Worm (Caenorhabditis elegans) whole organism, young adult: Measurements from ENCODE around the gene str-263.
"Not testable (repeated sequence)": the region's sequence is repeated elsewhere in the genome, so short reads cannot be mapped to it uniquely, and the experiment has no call there.

ENCODE experiments used
- B0035.1 ChIP-seq: sonication (generic microtip); optimal IDR thresholded peaks from 2 replicates; lab custom pipeline; 2016; ENCODE audit warnings: missing genetic modification characterization, mild to moderate bottlenecking, missing compliant biosample characterization, missing genotype, missing genetic modification reagents
- B0261.1 ChIP-seq: sonication (generic microtip); optimal IDR thresholded peaks from 2 replicates; lab custom pipeline; 2016; ENCODE audit warnings: mild to moderate bottlenecking, missing genetic modification characterization, moderate library complexity, missing compliant biosample characterization
- C06A6.2 ChIP-seq: fragments of 200-800 bp; sonication (Bioruptor generic); conservative IDR thresholded peaks from 2 replicates; pipeline ENCODE4 v1.3.6; 2022; ENCODE audit warnings: missing genetic modification characterization, missing compliant biosample characterization
- D2030.7 ChIP-seq: fragments of 200-800 bp; sonication (Bioruptor generic); IDR thresholded peaks from 2 replicates; pipeline ENCODE4 v1.3.6; 2022; ENCODE audit warnings: missing genetic modification reagents, missing genetic modification characterization, missing compliant biosample characterization
- F22D6.2 ChIP-seq: sonication (generic microtip); optimal IDR thresholded peaks from 2 replicates; lab custom pipeline; 2016; ENCODE audit warnings: mild to moderate bottlenecking, missing genetic modification characterization, missing compliant biosample characterization
- F23B12.7 ChIP-seq: sonication (generic microtip); optimal IDR thresholded peaks from 2 replicates; lab custom pipeline; 2017; ENCODE audit warnings: missing genetic modification characterization, mild to moderate bottlenecking, missing compliant biosample characterization, antibody characterized with exemption, moderate library complexity; ENCODE audit not compliant: insufficient read depth
- K12H6.12 ChIP-seq: fragments of 200-800 bp; sonication (Bioruptor generic); optimal IDR thresholded peaks from 2 replicates; lab custom pipeline; 2018; ENCODE audit warnings: mild to moderate bottlenecking, missing genetic modification characterization, missing compliant biosample characterization
- Y56A3A.18 ChIP-seq: fragments of 200-800 bp; sonication (Bioruptor generic); IDR thresholded peaks from 2 replicates; pipeline ENCODE4 v1.3.6; 2022; ENCODE audit warnings: missing genetic modification reagents, missing genetic modification characterization, missing compliant biosample characterization
- Y67H2A.10 ChIP-seq: fragments of 200-800 bp; sonication (Bioruptor generic); conservative IDR thresholded peaks from 2 replicates; pipeline ENCODE4 v1.3.6; 2022; ENCODE audit warnings: missing genetic modification reagents, missing genetic modification characterization, missing compliant biosample characterization
- ZK185.1 ChIP-seq: sonication (generic microtip); optimal IDR thresholded peaks from 2 replicates; lab custom pipeline; 2016; ENCODE audit warnings: mild to moderate bottlenecking, missing genetic modification characterization, missing compliant biosample characterization; ENCODE audit not compliant: poor library complexity, severe bottlenecking
- aptf-2 ChIP-seq: fragments of 200-800 bp; sonication (Bioruptor generic); conservative IDR thresholded peaks from 2 replicates; pipeline ENCODE4 v1.3.6; 2022; ENCODE audit warnings: missing genetic modification reagents, missing genetic modification characterization, missing compliant biosample characterization
- attf-3 ChIP-seq: fragments of 200-800 bp; sonication (Bioruptor generic); conservative IDR thresholded peaks from 2 replicates; pipeline ENCODE4 v1.3.6; 2022; ENCODE audit warnings: missing genetic modification reagents, missing genetic modification characterization, missing compliant biosample characterization
- attf-5 ChIP-seq: fragments of 200-800 bp; sonication (Bioruptor generic); optimal IDR thresholded peaks from 2 replicates; lab custom pipeline; 2018; ENCODE audit warnings: mild to moderate bottlenecking, missing genetic modification characterization, missing compliant biosample characterization
- ccch-3 ChIP-seq: fragments of 200-800 bp; sonication (Bioruptor generic); optimal IDR thresholded peaks from 2 replicates; lab custom pipeline; 2018; ENCODE audit warnings: mild to moderate bottlenecking, missing genetic modification characterization, missing compliant biosample characterization
- ceh-58 ChIP-seq: fragments of 200-800 bp; sonication (Bioruptor generic); IDR thresholded peaks from 2 replicates; pipeline ENCODE4 v1.3.6; 2022; ENCODE audit warnings: missing genetic modification characterization, missing compliant biosample characterization
- chd-7 ChIP-seq: sonication (generic microtip); optimal IDR thresholded peaks from 2 replicates; lab custom pipeline; 2016; ENCODE audit warnings: mild to moderate bottlenecking, missing genetic modification characterization, moderate library complexity, missing compliant biosample characterization
- dox-1 ChIP-seq: fragments of 200-800 bp; sonication (Bioruptor generic); IDR thresholded peaks from 2 replicates; pipeline ENCODE4 v1.3.6; 2022; ENCODE audit warnings: missing genetic modification reagents, missing genetic modification characterization, missing compliant biosample characterization
- hmg-1.2 ChIP-seq: fragments of 200-800 bp; sonication (Bioruptor generic); IDR thresholded peaks from 2 replicates; pipeline ENCODE4 v1.3.6; 2022; ENCODE audit warnings: missing genetic modification reagents, missing genetic modification characterization, missing compliant biosample characterization
- hsf-1 ChIP-seq: fragments of 200-800 bp; sonication (Bioruptor generic); IDR thresholded peaks from 2 replicates; pipeline ENCODE4 v1.3.6; 2022; ENCODE audit warnings: missing genetic modification reagents, missing genetic modification characterization, missing compliant biosample characterization
- lag-1 ChIP-seq: fragments of 200-800 bp; sonication (Bioruptor generic); IDR thresholded peaks from 2 replicates; pipeline ENCODE4 v1.3.6; 2022; ENCODE audit warnings: missing genetic modification reagents, missing genetic modification characterization, missing compliant biosample characterization
- let-607 ChIP-seq, 2 experiments: fragments of 200-800 bp in 1 of 2; sonication (Bioruptor generic) in 1 of 2; sonication (generic microtip) in 1 of 2; optimal IDR thresholded peaks; 2 replicates each; lab custom pipeline; 2016 to 2018; ENCODE audit warnings: mild to moderate bottlenecking in 2 of 2, missing compliant biosample characterization in 2 of 2, missing genetic modification characterization in 2 of 2, moderate library complexity in 2 of 2, missing genotype in 1 of 2
- lin-26 ChIP-seq: fragments of 200-800 bp; sonication (Bioruptor generic); IDR thresholded peaks from 2 replicates; pipeline ENCODE4 v1.3.6; 2022; ENCODE audit warnings: missing genetic modification reagents, missing genetic modification characterization, missing compliant biosample characterization
- lin-54 ChIP-seq: fragments of 200-800 bp; sonication (Bioruptor generic); optimal IDR thresholded peaks from 2 replicates; lab custom pipeline; 2018; ENCODE audit warnings: mild to moderate bottlenecking, missing genetic modification characterization, missing compliant biosample characterization
- lir-1 ChIP-seq: fragments of 200-800 bp; sonication (Bioruptor generic); conservative IDR thresholded peaks from 2 replicates; pipeline ENCODE4 v1.3.6; 2022; ENCODE audit warnings: missing genetic modification reagents, missing genetic modification characterization, missing compliant biosample characterization
- madf-6 ChIP-seq: fragments of 200-800 bp; sonication (Bioruptor generic); IDR thresholded peaks from 2 replicates; pipeline ENCODE4 v1.3.6; 2022; ENCODE audit warnings: missing genetic modification reagents, missing genetic modification characterization, missing compliant biosample characterization
- mxl-1 ChIP-seq: sonication (generic microtip); optimal IDR thresholded peaks from 2 replicates; lab custom pipeline; 2016; ENCODE audit warnings: missing genetic modification characterization, missing compliant biosample characterization
- nhr-120 ChIP-seq: fragments of 200-800 bp; sonication (Bioruptor generic); IDR thresholded peaks from 2 replicates; pipeline ENCODE4 v1.3.6; 2022; ENCODE audit warnings: missing genetic modification characterization, missing compliant biosample characterization
- nhr-80 ChIP-seq: sonication (generic microtip); optimal IDR thresholded peaks from 2 replicates; lab custom pipeline; 2016; ENCODE audit warnings: missing genetic modification characterization, missing compliant biosample characterization
- rec-8 ChIP-seq, 2 experiments: sonication (generic microtip); optimal IDR thresholded peaks; 2 replicates each; lab custom pipeline; 2016; ENCODE audit warnings: mild to moderate bottlenecking in 2 of 2, missing genetic modification characterization in 2 of 2, missing genetic modification reagents in 2 of 2, missing genotype in 2 of 2, missing biosample characterization in 1 of 2, missing compliant biosample characterization in 1 of 2, moderate library complexity in 1 of 2
- snpc-1.1 ChIP-seq: sonication (generic microtip); optimal IDR thresholded peaks from 2 replicates; lab custom pipeline; 2017; ENCODE audit warnings: missing genetic modification characterization, mild to moderate bottlenecking, missing compliant biosample characterization, antibody characterized with exemption, moderate library complexity, missing genotype, missing genetic modification reagents; ENCODE audit not compliant: insufficient read depth
- snpc-3.4 ChIP-seq: sonication (generic microtip); optimal IDR thresholded peaks from 2 replicates; lab custom pipeline; 2017; ENCODE audit warnings: missing genetic modification characterization, mild to moderate bottlenecking, missing compliant biosample characterization, antibody characterized with exemption, moderate library complexity, missing genotype, missing genetic modification reagents
- sptf-2 ChIP-seq: fragments of 200-800 bp; sonication (Bioruptor generic); optimal IDR thresholded peaks from 2 replicates; lab custom pipeline; 2018; ENCODE audit warnings: mild to moderate bottlenecking, missing genetic modification characterization, missing compliant biosample characterization
- unc-62 ChIP-seq: fragments of 150-350 bp; optimal IDR thresholded peaks from 2 replicates; lab custom pipeline; 2014; ENCODE audit warnings: missing biosample characterization, missing genetic modification reagents, missing genetic modification characterization
- ztf-26 ChIP-seq: sonication (generic microtip); optimal IDR thresholded peaks from 2 replicates; lab custom pipeline; 2017; ENCODE audit warnings: missing genetic modification characterization, missing compliant biosample characterization
- ztf-6 ChIP-seq: fragments of 200-800 bp; sonication (Bioruptor generic); IDR thresholded peaks from 2 replicates; pipeline ENCODE4 v1.3.6; 2022; ENCODE audit warnings: missing genetic modification reagents, missing genetic modification characterization, missing compliant biosample characterization

Gene str-263

ce11 chrV:15594573-15594972, 18.4 kb upstream of the str-263 start, which contains the start of gene fbxa-139:
fbxa-139 (minus strand) TSS chrV:15594673.
- no peak for TF ChIP-seq ztf-26 (tag; lab: Kevin White, UChicago)
- no peak for TF ChIP-seq chd-7 (tag; lab: Kevin White, UChicago)
- TF ChIP-seq ceh-58 (GFP tag; lab: Robert Waterston, UW): no peak
- TF ChIP-seq nhr-80 (tag; lab: Kevin White, UChicago): no peak

ce11 chrV:15599762-15600161, 13.2 kb upstream of the str-263 start, which contains the start of gene B0391.14:
B0391.14 (minus strand) TSS chrV:15599862.
- TF ChIP-seq Y56A3A.18; sptf-2 (GFP tag; lab: Kevin White, UChicago); hsf-1: not testable (repeated sequence)
- TF ChIP-seq, all 124 proteins: peak for 0; not testable (repeated sequence) for 124

ce11 chrV:15602253-15602652, 10.7 kb upstream of the str-263 start, which contains the start of gene fbxa-152:
fbxa-152 (minus strand) TSS chrV:15602353.
- no peak for TF ChIP-seq B0261.1 (tag; lab: Kevin White, UChicago)
- TF ChIP-seq ccch-3 (GFP tag; lab: Kevin White, UChicago): no peak
- no peak for TF ChIP-seq ztf-6
- TF ChIP-seq snpc-1.1 (tag; lab: Kevin White, UChicago): no peak
- TF ChIP-seq C06A6.2 (GFP tag; lab: Robert Waterston, UW): no peak
- no peak for TF ChIP-seq attf-3 (GFP tag; lab: Robert Waterston, UW)
- TF ChIP-seq rec-8 (tag; optimal IDR thresholded peaks at IDR 0.05; lab: Kevin White, UChicago): no peak
- TF ChIP-seq attf-5 (GFP tag; lab: Kevin White, UChicago): no peak
- TF ChIP-seq aptf-2 (GFP tag; lab: Robert Waterston, UW): no peak
- TF ChIP-seq lir-1 (GFP tag; lab: Robert Waterston, UW): no peak

ce11 chrV:15605045-15605444, 7.9 kb upstream of the str-263 start, which contains the start of gene fbxa-154:
fbxa-154 (minus strand) TSS chrV:15605145.
- TF ChIP-seq F23B12.7: no peak
- TF ChIP-seq lin-26: no peak
- TF ChIP-seq, all 124 proteins: peak for 0

- TF ChIP-seq hmg-1.2 (GFP tag; lab: Robert Waterston, UW): peak; percentile 23; the same call in 1 of the 2 replicates
- no peak for TF ChIP-seq madf-6 (GFP tag; lab: Robert Waterston, UW)
- TF ChIP-seq, all 124 proteins: peak for 1
Measured at ce11 chrV:15610350-15610940, 2.5 kb upstream of the str-263 start, which contains the start of the genes fbxa-153 and str-12. fbxa-153 (minus strand) TSS chrV:15610384. str-12 (plus strand) TSS chrV:15610890.

ce11 chrV:15614534-15614933, 1.5 kb downstream of the str-263 start:
- TF ChIP-seq hsf-1: no peak
- TF ChIP-seq B0035.1 (tag; lab: Kevin White, UChicago): no peak
- no peak for TF ChIP-seq F22D6.2
- no peak for TF ChIP-seq lin-26
- TF ChIP-seq let-607 (tag; optimal IDR thresholded peaks at IDR 0.05; lab: Kevin White, UChicago): no peak
- no peak for TF ChIP-seq K12H6.12 (tag; lab: Kevin White, UChicago)
- no peak for TF ChIP-seq dox-1
- TF ChIP-seq Y67H2A.10: no peak
- no peak for TF ChIP-seq lin-54 (GFP tag; lab: Kevin White, UChicago)
- TF ChIP-seq ZK185.1 (tag; lab: Kevin White, UChicago): no peak
- TF ChIP-seq snpc-3.4 (tag; lab: Kevin White, UChicago): no peak
- TF ChIP-seq mxl-1 (tag; lab: Kevin White, UChicago): no peak
- no peak for TF ChIP-seq D2030.7 (GFP tag; lab: Robert Waterston, UW)
- TF ChIP-seq unc-62 (GFP tag; lab: Kevin White, UChicago): no peak
- TF ChIP-seq lag-1 (GFP tag; lab: Robert Waterston, UW): no peak
- no peak for TF ChIP-seq nhr-120 (GFP tag; lab: Robert Waterston, UW)
